Worm (Caenorhabditis elegans): ENCODE results near the gene T10G3.4.

Gene T10G3.4

ce11 chrV:13468190-13468765, 16.0 kb downstream of the T10G3.4 start, which contains the start of the genes F25H9.6 and F25H9.7 (continued):
- TF ChIP-seq F33H1.4 (GFP tag; IDR thresholded peaks at IDR 0.05) (peak; percentile 58), madf-10 (tag; optimal IDR thresholded peaks at IDR 0.05) (peak; percentile 74), madf-6 (GFP tag; IDR thresholded peaks at IDR 0.05) (peak; percentile 79), ccch-3 (GFP tag; optimal IDR thresholded peaks at IDR 0.05) (peak; percentile 99), athp-1 (tag; optimal IDR thresholded peaks at IDR 0.05) (peak; percentile 79), egl-44 (GFP tag; IDR thresholded peaks at IDR 0.05) (peak; percentile 53; the same call in 1 of the 2 replicates), ztf-28 (GFP tag; IDR thresholded peaks at IDR 0.05) (0 out of 2 replicates have a peak, but pooled peaks have one; percentile 70), dpff-1 (tag; optimal IDR thresholded peaks at IDR 0.05) (no peak), nfyb-1 (GFP tag; IDR thresholded peaks at IDR 0.05) (peak; percentile 81), xnd-1 (tag; optimal IDR thresholded peaks at IDR 0.05) (peak; percentile 44), C06A6.2 (GFP tag; conservative IDR thresholded peaks at IDR 0.05) (no peak), nhr-90 (tag; optimal IDR thresholded peaks at IDR 0.05) (no peak), repo-1 (tag; optimal IDR thresholded peaks at IDR 0.05) (peak; percentile 58), F22D6.2 (tag; optimal IDR thresholded peaks at IDR 0.05) (peak; percentile 76), mel-28 (tag; optimal IDR thresholded peaks at IDR 0.05; ENCODE audit: borderline replicate concordance) (no peak), hmg-1.2 (GFP tag; IDR thresholded peaks at IDR 0.05) (0 out of 2 replicates have a peak, but pooled peaks have one; percentile 29), zim-3 (tag; optimal IDR thresholded peaks at IDR 0.05) (peak; percentile 90), mcd-1 (GFP tag; IDR thresholded peaks at IDR 0.05) (peak; percentile 82), nhr-27 (tag; optimal IDR thresholded peaks at IDR 0.05) (peak; percentile 46), tbp1 (GFP tag; optimal IDR thresholded peaks at IDR 0.05) (peak; percentile 58), ceh-27 (GFP tag; optimal IDR thresholded peaks at IDR 0.05) (peak; percentile 95), F57A8.1 (GFP tag; optimal IDR thresholded peaks at IDR 0.05) (no peak), gei-17 (GFP tag; optimal IDR thresholded peaks at IDR 0.05) (no peak), ets-4 (GFP tag; optimal IDR thresholded peaks at IDR 0.05) (no peak), Y53F4B.3 (GFP tag; IDR thresholded peaks at IDR 0.05) (no peak), lsl-1 (GFP tag; optimal IDR thresholded peaks at IDR 0.05) (peak; percentile 52), D2030.7 (GFP tag; IDR thresholded peaks at IDR 0.05) (peak; percentile 77), mxl-1 (tag; optimal IDR thresholded peaks at IDR 0.05) (no peak), B0019.2 (GFP tag; conservative IDR thresholded peaks at IDR 0.05) (no peak), tlf-1 (GFP tag; optimal IDR thresholded peaks at IDR 0.05) (peak; percentile 70), hlh-26 (GFP tag; conservative IDR thresholded peaks at IDR 0.05) (no peak), ztf-3 (GFP tag; optimal IDR thresholded peaks at IDR 0.05) (no peak), pha-4 (tag; optimal IDR thresholded peaks at IDR 0.05) (no peak), zfh-2 (GFP tag; conservative IDR thresholded peaks at IDR 0.05) (no peak), nfya-2 (GFP tag; IDR thresholded peaks at IDR 0.05) (no peak), K11D2.4 (GFP tag; IDR thresholded peaks at IDR 0.05) (peak; percentile 79), egrh-3 (GFP tag; IDR thresholded peaks at IDR 0.05) (no peak; the same call in 1 of the 2 replicates), lin-54 (GFP tag; optimal IDR thresholded peaks at IDR 0.05) (peak; percentile 65), F49E8.2 (tag; optimal IDR thresholded peaks at IDR 0.05; ENCODE audit: insufficient read depth) (no peak), F39B2.1 (GFP tag; IDR thresholded peaks at IDR 0.05) (0 out of 2 replicates have a peak, but pooled peaks have one; percentile 45), pbrm-1 (GFP tag; IDR thresholded peaks at IDR 0.05) (peak; percentile 70; the same call in 1 of the 2 replicates), F52B5.7 (tag; optimal IDR thresholded peaks at IDR 0.05) (no peak), F55B11.4 (tag; optimal IDR thresholded peaks at IDR 0.05; ENCODE audit: borderline replicate concordance, insufficient read depth) (no peak), sea-2 (GFP tag; IDR thresholded peaks at IDR 0.05) (peak; percentile 47; the same call in 1 of the 2 replicates), hsf-1 (GFP tag; IDR thresholded peaks at IDR 0.05) (peak; percentile 60; the same call in 1 of the 2 replicates), nfya-1 (tag; optimal IDR thresholded peaks at IDR 0.05; ENCODE audit: borderline replicate concordance, insufficient read depth) (no peak), Y53G8AR.9 (GFP tag; conservative IDR thresholded peaks at IDR 0.05) (no peak), aptf-3 (GFP tag; IDR thresholded peaks at IDR 0.05) (no peak)

All from whole organism, young adult.